Fruit fly (Drosophila melanogaster): Measurements from ENCODE around the gene Ir85a.
A peak's percentile ranks its signal among the peaks of the same experiment; 100 is the strongest.

The Ir85a gene

dm6 chr3R:8844955-8845354 is 50.5 kb downstream of the Ir85a start:
- TF ChIP-seq CG17801 (GFP tag; optimal IDR thresholded peaks at IDR 0.05; ENCODE audit: partially characterized antibody): no peak

- peak; percentile 30 for TF ChIP-seq CG17801 (GFP tag; optimal IDR thresholded peaks at IDR 0.05; ENCODE audit: partially characterized antibody)
Observed at dm6 chr3R:8846154-8846648, 51.7 kb downstream of the Ir85a start.

Data from ovary, adult (tissue).